Worm (Caenorhabditis elegans) whole organism, L1 larva: ENCODE results near the gene dnj-19.

ENCODE experiments used
- C04F5.9 ChIP-seq: sonication (generic microtip); optimal IDR thresholded peaks from 2 replicates; lab custom pipeline; 2016; ENCODE audit warnings: missing genetic modification characterization, missing compliant biosample characterization
- C16A3.4 ChIP-seq: fragments of 150-350 bp; optimal IDR thresholded peaks from 2 replicates; lab custom pipeline; 2014; ENCODE audit warnings: missing biosample characterization, missing genetic modification characterization
- C34B4.2 ChIP-seq: sonication (generic microtip); optimal IDR thresholded peaks from 2 replicates; lab custom pipeline; 2017; ENCODE audit warnings: mild to moderate bottlenecking, missing genetic modification characterization, missing compliant biosample characterization
- Y116A8C.19 ChIP-seq: sonication (generic microtip); optimal IDR thresholded peaks from 2 replicates; lab custom pipeline; 2016; ENCODE audit warnings: missing compliant biosample characterization, missing genetic modification characterization, borderline replicate concordance
- ceh-63 ChIP-seq: fragments of 200-800 bp; sonication (Bioruptor generic); optimal IDR thresholded peaks from 2 replicates; lab custom pipeline; 2018; ENCODE audit warnings: mild to moderate bottlenecking, missing genetic modification characterization, missing compliant biosample characterization
- ceh-8 ChIP-seq: fragments of 200-800 bp; sonication (Bioruptor generic); optimal IDR thresholded peaks from 2 replicates; lab custom pipeline; 2018; ENCODE audit warnings: mild to moderate bottlenecking, missing genetic modification characterization, moderate library complexity, missing compliant biosample characterization
- ceh-82 ChIP-seq, 3 experiments: fragments of 150-350 bp in 1 of 3; sonication (generic microtip) in 2 of 3; optimal IDR thresholded peaks; 2 replicates each; lab custom pipeline; 2014 to 2017; ENCODE audit warnings: missing biosample characterization in 3 of 3, missing genetic modification characterization in 3 of 3
- ceh-88 ChIP-seq: fragments of 200-800 bp; sonication (Bioruptor generic); IDR thresholded peaks from 2 replicates; pipeline ENCODE4 v1.3.6; 2022; ENCODE audit warnings: missing genetic modification characterization, missing compliant biosample characterization
- ceh-90 ChIP-seq: sonication (generic microtip); optimal IDR thresholded peaks from 2 replicates; lab custom pipeline; 2016; ENCODE audit warnings: missing genetic modification characterization, missing compliant biosample characterization
- dpl-1 ChIP-seq, 3 experiments: fragments of 150-350 bp in 2 of 3; sonication (generic microtip) in 1 of 3; optimal IDR thresholded peaks; 2 replicates each; lab custom pipeline; 2014 to 2017; ENCODE audit warnings: missing biosample characterization in 3 of 3, missing genetic modification characterization in 3 of 3, missing genetic modification reagents in 3 of 3
- efl-1 ChIP-seq, 4 experiments: fragments of 150-350 bp; optimal IDR thresholded peaks in 3 of 4; peaks in 1 of 4; 1 replicate in 1 of 4; 2 replicates in 3 of 4; lab custom pipeline; 2014; ENCODE audit warnings: missing biosample characterization in 2 of 4, missing genetic modification characterization in 2 of 4, missing genetic modification reagents in 2 of 4
- egl-27 ChIP-seq, 2 experiments: fragments of 150-350 bp in 1 of 2; sonication (generic microtip); optimal IDR thresholded peaks; 3 replicates each; lab custom pipeline; 2017 to 2018; ENCODE audit warnings: missing biosample characterization in 2 of 2, missing genetic modification characterization in 2 of 2, missing genetic modification reagents in 2 of 2
- elt-3 ChIP-seq, 6 experiments: fragments of 150-350 bp in 1 of 6; sonication (generic microtip); optimal IDR thresholded peaks; 2 replicates each; lab custom pipeline; 2017 to 2018; ENCODE audit warnings: missing biosample characterization in 6 of 6, missing genetic modification characterization in 6 of 6, inconsistent platforms in 1 of 6
- fkh-4 ChIP-seq: sonication (generic microtip); optimal IDR thresholded peaks from 2 replicates; lab custom pipeline; 2016; ENCODE audit warnings: missing compliant biosample characterization, missing genetic modification characterization, borderline replicate concordance
- fkh-8 ChIP-seq: sonication (generic microtip); optimal IDR thresholded peaks from 2 replicates; lab custom pipeline; 2016; ENCODE audit warnings: mild to moderate bottlenecking, missing genetic modification characterization, missing compliant biosample characterization
- fos-1 ChIP-seq: fragments of 150-350 bp; optimal IDR thresholded peaks from 2 replicates; lab custom pipeline; 2014; ENCODE audit warnings: missing biosample characterization, missing genetic modification characterization
- grh-1 ChIP-seq: fragments of 200-800 bp; sonication (Bioruptor generic); IDR thresholded peaks from 2 replicates; pipeline ENCODE4 v1.3.6; 2022; ENCODE audit warnings: missing genetic modification reagents, missing genetic modification characterization, missing compliant biosample characterization
- hpl-2 ChIP-seq: fragments of 150-350 bp; optimal IDR thresholded peaks from 2 replicates; lab custom pipeline; 2014; ENCODE audit warnings: missing biosample characterization, missing genetic modification reagents, missing genetic modification characterization
- lin-14 ChIP-seq: fragments of 200-800 bp; sonication (Bioruptor generic); optimal IDR thresholded peaks from 2 replicates; lab custom pipeline; 2018; ENCODE audit warnings: mild to moderate bottlenecking, missing genetic modification characterization, moderate library complexity, missing compliant biosample characterization
- lin-35 ChIP-seq, 2 experiments: fragments of 150-350 bp; optimal IDR thresholded peaks; 2 replicates each; lab custom pipeline; 2014; ENCODE audit warnings: missing biosample characterization in 2 of 2, missing genetic modification characterization in 2 of 2, missing genetic modification reagents in 2 of 2
- mdl-1 ChIP-seq, 2 experiments: fragments of 150-350 bp; optimal IDR thresholded peaks; 2 replicates each; lab custom pipeline; 2014 to 2017; ENCODE audit warnings: missing biosample characterization in 2 of 2, missing genetic modification characterization in 2 of 2, inconsistent platforms in 1 of 2
- nhr-11 ChIP-seq: fragments of 150-350 bp; optimal IDR thresholded peaks from 2 replicates; lab custom pipeline; 2014; ENCODE audit warnings: missing biosample characterization, missing genetic modification characterization
- nhr-19 ChIP-seq: fragments of 200-800 bp; sonication (Bioruptor generic); conservative IDR thresholded peaks from 2 replicates; pipeline ENCODE4 v1.3.6; 2022; ENCODE audit warnings: missing genetic modification characterization, missing compliant biosample characterization
- nhr-20 ChIP-seq: sonication (generic microtip); optimal IDR thresholded peaks from 2 replicates; lab custom pipeline; 2016; ENCODE audit warnings: mild to moderate bottlenecking, missing genetic modification characterization, missing compliant biosample characterization
- nhr-71 ChIP-seq: sonication (generic microtip); optimal IDR thresholded peaks from 2 replicates; lab custom pipeline; 2016; ENCODE audit warnings: mild to moderate bottlenecking, missing genetic modification characterization, moderate library complexity, missing compliant biosample characterization
- nhr-76 ChIP-seq: sonication (generic microtip); optimal IDR thresholded peaks from 2 replicates; lab custom pipeline; 2017; ENCODE audit warnings: missing biosample characterization, missing genetic modification characterization
- nhr-85 ChIP-seq: sonication (generic microtip); peaks from one replicate; lab custom pipeline; 2016; ENCODE audit warnings: missing genetic modification characterization, inconsistent platforms, missing compliant biosample characterization
- pag-3 ChIP-seq: sonication (generic microtip); optimal IDR thresholded peaks from 2 replicates; lab custom pipeline; 2017; ENCODE audit warnings: missing genetic modification characterization, mild to moderate bottlenecking, missing compliant biosample characterization, antibody characterized with exemption, borderline replicate concordance; ENCODE audit not compliant: insufficient read depth
- pax-3 ChIP-seq: fragments of 200-800 bp; sonication (Bioruptor generic); optimal IDR thresholded peaks from 2 replicates; lab custom pipeline; 2018; ENCODE audit warnings: mild to moderate bottlenecking, missing genetic modification characterization, moderate library complexity, missing compliant biosample characterization
- sup-37 ChIP-seq: fragments of 200-800 bp; sonication (Bioruptor generic); optimal IDR thresholded peaks from 2 replicates; lab custom pipeline; 2018; ENCODE audit warnings: mild to moderate bottlenecking, missing genetic modification characterization, missing compliant biosample characterization
- swsn-7 ChIP-seq: sonication (generic microtip); optimal IDR thresholded peaks from 2 replicates; lab custom pipeline; 2016; ENCODE audit warnings: missing genetic modification characterization, missing compliant biosample characterization
- tbx-2 ChIP-seq: sonication (generic microtip); optimal IDR thresholded peaks from 2 replicates; lab custom pipeline; 2016; ENCODE audit warnings: missing genetic modification characterization, missing compliant biosample characterization
- unc-30 ChIP-seq: sonication (generic microtip); optimal IDR thresholded peaks from 2 replicates; lab custom pipeline; 2017; ENCODE audit warnings: missing biosample characterization, missing genetic modification characterization
- unc-86 ChIP-seq: sonication (generic microtip); optimal IDR thresholded peaks from 2 replicates; lab custom pipeline; 2016; ENCODE audit warnings: missing genetic modification characterization, missing compliant biosample characterization
- vab-15 ChIP-seq: sonication (generic microtip); optimal IDR thresholded peaks from 2 replicates; lab custom pipeline; 2017; ENCODE audit warnings: missing genotype, mild to moderate bottlenecking, missing genetic modification characterization, missing compliant biosample characterization
- xbp-1 ChIP-seq: sonication (generic microtip); optimal IDR thresholded peaks from 2 replicates; lab custom pipeline; 2016; ENCODE audit warnings: missing genetic modification characterization, missing compliant biosample characterization
- ztf-4 ChIP-seq: fragments of 150-350 bp; optimal IDR thresholded peaks from 2 replicates; lab custom pipeline; 2014; ENCODE audit warnings: missing biosample characterization, missing genetic modification characterization

The dnj-19 gene

DNA sequence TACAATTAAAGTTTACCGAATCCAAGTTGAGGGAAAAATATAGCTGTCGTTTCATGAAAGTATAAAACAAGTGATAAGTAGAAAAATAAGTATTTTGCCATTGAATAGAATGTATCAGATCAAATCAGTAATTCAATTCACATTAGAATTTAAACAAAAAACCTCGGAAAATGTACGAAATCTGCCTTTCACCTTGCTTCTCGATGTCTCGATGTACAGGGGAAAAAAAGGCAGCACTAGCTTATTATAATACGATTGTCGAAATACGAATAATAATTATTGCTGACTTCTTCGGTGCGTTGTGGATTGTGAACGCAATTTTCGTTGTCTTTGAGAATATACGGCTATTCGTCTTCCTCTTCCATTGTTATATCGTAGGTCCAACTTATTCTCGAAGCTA lies 15.9 kb downstream of the dnj-19 start, which contains the start of gene grl-18:
Gene grl-18, minus strand, starts transcription at position 101 of the 400 bp plus-strand sequence.
- TF ChIP-seq ceh-90 (no peak), xbp-1 (no peak), nhr-19 (GFP tag; lab: Robert Waterston, UW) (no peak), ceh-82 (tag; optimal IDR thresholded peaks at IDR 0.05; lab: Kevin White, UChicago) (no peak), vab-15 (tag; lab: Kevin White, UChicago) (no peak), unc-30 (no peak), mdl-1 (tag; optimal IDR thresholded peaks at IDR 0.05; lab: Kevin White, UChicago) (no peak), ceh-88 (GFP tag; lab: Robert Waterston, UW) (no peak), lin-14 (GFP tag; lab: Kevin White, UChicago) (no peak), nhr-20 (no peak), Y116A8C.19 (no peak)
- TF ChIP-seq, all 84 proteins: peak for 0

DNA sequence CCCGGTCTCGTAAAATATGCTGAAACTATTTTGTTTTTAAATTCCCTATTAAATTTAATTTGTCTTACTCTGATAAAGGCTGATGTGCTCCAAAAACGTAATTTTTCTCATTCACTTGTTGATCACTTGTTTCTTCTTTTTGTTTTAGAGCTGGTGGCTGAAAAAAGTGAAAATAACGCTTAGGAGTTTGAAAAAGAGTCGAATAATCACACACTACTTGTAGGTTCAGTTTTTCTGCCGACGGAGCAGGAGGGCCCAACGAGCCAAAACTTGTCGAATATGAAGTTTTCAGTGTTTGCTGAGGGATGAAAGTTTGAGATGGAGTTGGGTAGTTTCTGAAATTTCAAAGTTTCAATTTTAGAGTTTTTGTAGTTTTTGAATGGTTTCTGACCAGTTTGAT lies 17.5 kb downstream of the dnj-19 start:
- no peak for TF ChIP-seq nhr-71 (tag; lab: Kevin White, UChicago)
- TF ChIP-seq egl-27 (tag; optimal IDR thresholded peaks at IDR 0.05; lab: Kevin White, UChicago) = no peak

DNA sequence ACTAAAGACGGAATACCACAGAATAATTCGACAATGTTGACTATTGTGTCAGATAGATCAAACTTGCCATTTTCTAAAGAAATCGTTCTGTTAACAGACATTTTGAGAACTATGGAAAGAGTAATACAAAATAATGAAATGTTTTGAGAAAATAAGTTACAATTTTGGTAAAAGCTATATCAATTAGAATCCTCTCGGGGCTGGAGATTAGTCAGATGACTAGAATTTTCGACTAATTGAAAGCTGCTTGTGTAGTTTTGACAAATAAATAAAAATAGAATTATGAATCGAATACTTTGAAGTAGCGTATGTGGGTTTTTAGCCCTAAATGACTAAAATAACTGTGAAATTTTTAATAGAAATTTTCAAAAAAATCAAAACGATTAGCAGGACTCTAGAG lies 19.8 kb downstream of the dnj-19 start, which contains the start of gene srg-65:
Gene srg-65, minus strand, starts transcription at position 101 of the 400 bp plus-strand sequence.
- TF ChIP-seq nhr-11 (tag; lab: Kevin White, UChicago) (no peak), elt-3 (tag; optimal IDR thresholded peaks at IDR 0.05; lab: Kevin White, UChicago) (no peak), C16A3.4 (tag; lab: Kevin White, UChicago) (no peak), nhr-85 (tag; lab: Kevin White, UChicago) (no peak), Y116A8C.19 (no peak), ceh-63 (no peak), hpl-2 (GFP tag; lab: Kevin White, UChicago) (no peak), ztf-4 (tag; lab: Kevin White, UChicago) (no peak), pag-3 (tag; lab: Kevin White, UChicago) (no peak), C34B4.2 (tag; lab: Kevin White, UChicago) (no peak), grh-1 (no peak), unc-86 (tag; lab: Kevin White, UChicago) (no peak), vab-15 (tag; lab: Kevin White, UChicago) (no peak), sup-37 (GFP tag; lab: Kevin White, UChicago) (no peak), fkh-8 (tag; lab: Kevin White, UChicago) (no peak), nhr-76 (no peak), C04F5.9 (tag; lab: Kevin White, UChicago) (no peak), tbx-2 (tag; lab: Kevin White, UChicago) (no peak)
- TF ChIP-seq, all 84 proteins: peak for 0

DNA sequence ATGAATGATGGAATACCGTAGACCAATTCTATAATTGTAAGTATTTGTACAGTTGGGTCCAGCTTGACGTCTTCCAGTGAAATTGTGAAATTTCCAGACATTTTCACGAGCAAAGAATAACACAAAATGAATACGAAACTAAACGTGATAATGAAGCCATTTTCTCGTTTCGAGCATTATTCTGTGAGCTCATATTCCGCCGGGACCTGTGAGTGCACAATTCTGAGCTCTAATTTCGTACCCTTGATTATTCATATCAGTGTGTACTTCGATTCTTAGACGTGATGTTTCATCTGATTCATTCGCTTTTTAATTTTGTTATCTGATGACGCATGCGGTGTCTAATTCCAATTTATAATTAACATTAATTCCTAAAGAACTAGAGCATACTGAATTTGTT lies 22.3 kb downstream of the dnj-19 start, which contains the start of gene srg-66:
Gene srg-66, minus strand, starts transcription at position 101 of the 400 bp plus-strand sequence.
- no peak for TF ChIP-seq fkh-4 (tag; lab: Kevin White, UChicago)
- no peak for TF ChIP-seq swsn-7 (tag; lab: Kevin White, UChicago)
- no peak for TF ChIP-seq fos-1 (tag; lab: Kevin White, UChicago)
- TF ChIP-seq ceh-8 = peak; percentile 66
- TF ChIP-seq, all 84 proteins: peak for 1

DNA sequence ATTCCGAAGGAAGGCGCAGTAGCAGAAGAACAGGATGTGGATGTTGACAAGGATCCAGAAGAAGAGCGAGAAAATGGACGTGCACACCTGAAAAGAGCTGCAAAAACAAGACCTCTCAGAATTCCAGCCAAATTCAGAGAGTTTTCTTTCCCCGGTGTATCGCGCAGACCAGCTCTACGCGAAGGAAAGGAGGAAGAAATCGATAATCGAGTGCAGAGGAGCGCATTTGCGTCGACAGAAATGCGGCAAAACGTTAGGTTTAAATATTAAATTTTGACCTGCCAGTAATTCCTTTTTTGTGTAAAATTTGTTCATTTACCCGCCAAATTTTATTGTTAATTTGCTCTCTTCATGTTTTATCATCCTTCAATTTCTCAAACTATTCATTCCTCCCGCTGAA lies 26.9 kb downstream of the dnj-19 start:
- TF ChIP-seq pax-3 (tag; lab: Kevin White, UChicago) (no peak), efl-1 (optimal IDR thresholded peaks at IDR 0.05; lab: Kevin White, UChicago) (peak in 1 of 2 experiments; percentile 52), efl-1 (GFP tag; optimal IDR thresholded peaks at IDR 0.05 in 1 of 2; lab: Kevin White, UChicago) (peak; percentile 59 to 95), lin-35 (GFP tag; optimal IDR thresholded peaks at IDR 0.05; lab: Kevin White, UChicago) (peak in 1 of 2 experiments; percentile 52), dpl-1 (GFP tag; optimal IDR thresholded peaks at IDR 0.05; lab: Kevin White, UChicago) (peak in 2 of 3 experiments; percentile 43 to 50)
